Worm (Caenorhabditis elegans): ENCODE data around the gene tag-275.
A peak's percentile ranks its signal among the peaks of the same experiment; 100 is the strongest.

tag-275 gene

ce11 chrX:6189955-6190354 is 39.6 kb upstream of the tag-275 start, which contains the start of gene T13C5.9:
Gene T13C5.9, plus strand, starts transcription at chrX:6190255.
- TF ChIP-seq snu-23 (GFP tag; optimal IDR thresholded peaks at IDR 0.05) = no peak
- TF ChIP-seq ceh-88 (GFP tag; IDR thresholded peaks at IDR 0.05) = no peak
- TF ChIP-seq lin-13 (GFP tag; optimal IDR thresholded peaks at IDR 0.05) = no peak
- no peak for TF ChIP-seq dpl-1 (GFP tag; optimal IDR thresholded peaks at IDR 0.05)
- no peak for TF ChIP-seq ceh-8 (GFP tag; optimal IDR thresholded peaks at IDR 0.05)
- no peak for TF ChIP-seq irx-1 (tag; optimal IDR thresholded peaks at IDR 0.05)
- TF ChIP-seq mdl-1 (tag; optimal IDR thresholded peaks at IDR 0.05) = no peak
- TF ChIP-seq elt-2 (tag; optimal IDR thresholded peaks at IDR 0.05) = no peak
- no peak for TF ChIP-seq efl-3 (GFP tag; optimal IDR thresholded peaks at IDR 0.05)
- TF ChIP-seq nhr-71 (tag; optimal IDR thresholded peaks at IDR 0.05) = no peak
- TF ChIP-seq unc-30 (tag; optimal IDR thresholded peaks at IDR 0.05) = no peak
- no peak for TF ChIP-seq Y116A8C.19 (tag; optimal IDR thresholded peaks at IDR 0.05; ENCODE audit: borderline replicate concordance)

- TF ChIP-seq elt-3 (tag; optimal IDR thresholded peaks at IDR 0.05) (no peak), F16B12.6 (tag; optimal IDR thresholded peaks at IDR 0.05) (no peak), unc-130 (tag; optimal IDR thresholded peaks at IDR 0.05) (no peak), irx-1 (tag; optimal IDR thresholded peaks at IDR 0.05) (no peak), egl-27 (tag; optimal IDR thresholded peaks at IDR 0.05) (no peak), nhr-90 (tag; optimal IDR thresholded peaks at IDR 0.05; ENCODE audit: poor library complexity) (no peak), nhr-85 (tag) (no peak), unc-98 (GFP tag; IDR thresholded peaks at IDR 0.05) (no peak), mab-9 (GFP tag; IDR thresholded peaks at IDR 0.05) (no peak), nhr-28 (tag; optimal IDR thresholded peaks at IDR 0.05) (no peak), lin-15B (tag; optimal IDR thresholded peaks at IDR 0.05) (no peak), Y116A8C.19 (tag; optimal IDR thresholded peaks at IDR 0.05; ENCODE audit: borderline replicate concordance) (no peak), efl-1 (optimal IDR thresholded peaks at IDR 0.05) (no peak), efl-1 (GFP tag; optimal IDR thresholded peaks at IDR 0.05 in 1 of 2) (no peak), fkh-8 (tag; optimal IDR thresholded peaks at IDR 0.05) (no peak), ceh-82 (tag; optimal IDR thresholded peaks at IDR 0.05) (no peak), ets-5 (GFP tag; IDR thresholded peaks at IDR 0.05) (no peak), grh-1 (GFP tag; IDR thresholded peaks at IDR 0.05) (no peak), elt-2 (tag; optimal IDR thresholded peaks at IDR 0.05) (no peak), zag-1 (tag; optimal IDR thresholded peaks at IDR 0.05) (no peak)
Observed at ce11 chrX:6187848-6188247, 37.5 kb upstream of the tag-275 start, which contains the start of gene T13C5.10. Gene T13C5.10, plus strand, starts transcription at chrX:6188148.

- TF ChIP-seq mef-2 (tag; optimal IDR thresholded peaks at IDR 0.05) = no peak
Observed at ce11 chrX:6184709-6185108, 34.4 kb upstream of the tag-275 start, which contains the start of gene T13C5.2. Gene T13C5.2, plus strand, starts transcription at chrX:6185009.

DNA sequence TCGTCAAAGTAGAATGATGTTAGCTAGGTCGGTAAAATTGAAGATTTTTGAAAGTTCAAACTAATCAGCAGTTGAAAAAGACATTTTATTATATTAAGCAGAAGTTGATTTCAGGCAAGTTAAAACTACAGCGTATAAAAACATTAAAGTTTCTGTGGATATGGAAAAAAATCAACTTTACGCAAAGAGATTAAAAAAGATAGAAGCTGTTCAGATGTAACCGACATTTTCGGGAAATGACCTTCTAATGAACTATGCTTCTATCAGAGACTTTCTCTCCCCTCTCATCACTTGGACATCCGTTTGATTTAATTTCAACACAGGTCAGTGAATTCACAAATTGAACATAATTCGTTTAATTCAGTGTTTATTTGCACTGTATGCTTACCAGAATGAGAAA is 29.9 kb upstream of the tag-275 start, which contains the start of gene T13C5.7:
T13C5.7 (plus strand) TSS at position 301 of the 400 bp plus-strand sequence.
- TF ChIP-seq hlh-4 (tag; optimal IDR thresholded peaks at IDR 0.05) (no peak), blmp-1 (tag; optimal IDR thresholded peaks at IDR 0.05) (peak; percentile 33)

DNA sequence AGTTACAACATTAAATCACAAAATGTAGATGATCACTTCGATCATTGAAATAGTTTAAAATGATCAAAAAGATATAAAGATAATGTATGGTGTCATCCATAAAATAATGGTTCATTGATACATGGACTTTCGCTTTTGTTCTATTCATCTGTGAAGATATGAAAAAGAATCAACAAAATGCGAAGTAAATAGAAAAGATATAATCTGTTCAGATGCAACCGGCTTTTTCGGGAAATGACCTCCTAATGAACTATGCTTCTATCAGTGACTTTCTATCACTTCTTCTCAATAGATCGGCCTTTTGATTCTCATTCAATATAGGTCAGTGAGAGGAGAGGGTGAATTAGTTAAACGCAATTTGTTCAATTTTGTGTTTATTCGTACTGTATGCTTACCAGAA is 28.6 kb upstream of the tag-275 start:
- TF ChIP-seq Y116A8C.19 (tag; optimal IDR thresholded peaks at IDR 0.05; ENCODE audit: borderline replicate concordance) (no peak), blmp-1 (tag; optimal IDR thresholded peaks at IDR 0.05) (peak; percentile 89), F16B12.6 (tag; optimal IDR thresholded peaks at IDR 0.05) (no peak), nhr-47 (tag; optimal IDR thresholded peaks at IDR 0.05) (no peak), lir-3 (tag; optimal IDR thresholded peaks at IDR 0.05; ENCODE audit: poor library complexity) (no peak), elt-3 (tag; optimal IDR thresholded peaks at IDR 0.05) (peak in 1 of 6 experiments; percentile 19), unc-98 (GFP tag; IDR thresholded peaks at IDR 0.05) (no peak)
